Worm (Caenorhabditis elegans): Measurements from ENCODE around the gene eat-6.

ce11 chrV:13111599-13112191 lies 18.1 kb downstream of the eat-6 start:
- TF ChIP-seq med-1 (GFP tag; optimal IDR thresholded peaks at IDR 0.05; ENCODE audit: insufficient read depth) = no peak
- TF ChIP-seq ztf-29 (GFP tag; IDR thresholded peaks at IDR 0.05) = no peak
- no peak for TF ChIP-seq cog-1 (tag; optimal IDR thresholded peaks at IDR 0.05)
- no peak for TF ChIP-seq flt-1 (GFP tag; IDR thresholded peaks at IDR 0.05)
- no peak for TF ChIP-seq tab-1 (GFP tag; IDR thresholded peaks at IDR 0.05)
- no peak for TF ChIP-seq ztf-23 (GFP tag; IDR thresholded peaks at IDR 0.05)
- no peak for TF ChIP-seq klf-2 (GFP tag; conservative IDR thresholded peaks at IDR 0.05)
- TF ChIP-seq ref-1 (GFP tag; conservative IDR thresholded peaks at IDR 0.05) = no peak
